Fruit fly (Drosophila melanogaster) ovary, adult (tissue): ENCODE data around the gene Grl36b.
A peak's percentile ranks its signal among the peaks of the same experiment; 100 is the strongest.

Experiments
- CG17801 ChIP-seq: fragments of 200-800 bp; optimal IDR thresholded peaks from 2 replicates; lab custom pipeline; 2019; ENCODE audit warnings: missing biosample characterization, mild to moderate bottlenecking, missing genetic modification characterization, moderate library complexity; ENCODE audit not compliant: partially characterized antibody

Grl36b gene

dm6 chr2L:18125649-18126048 is at the start of gene Grl36b:
Grl36b (minus strand) TSS chr2L:18125749.
- no peak for TF ChIP-seq CG17801 (GFP tag; lab: Kevin White, UChicago)

- no peak for TF ChIP-seq CG17801 (GFP tag; lab: Kevin White, UChicago)
These were observed 33.6 kb upstream of the Grl36b start, which contains the start of gene JMJD4 for dm6 chr2L:18159172-18159571. JMJD4 (minus strand) TSS chr2L:18159272.

- no peak for TF ChIP-seq CG17801 (GFP tag; lab: Kevin White, UChicago)
These were observed 33.1 kb upstream of the Grl36b start for dm6 chr2L:18158622-18159043.

dm6 chr2L:18155877-18156276 is 30.3 kb upstream of the Grl36b start, which contains the start of gene CG5783:
CG5783 (plus strand) TSS chr2L:18156043.
- TF ChIP-seq CG17801 (GFP tag; lab: Kevin White, UChicago): no peak

- no peak for TF ChIP-seq CG17801 (GFP tag; lab: Kevin White, UChicago)
These were observed 29.0 kb upstream of the Grl36b start, which contains the start of gene CG15155 for dm6 chr2L:18154551-18154950. CG15155 (plus strand) TSS chr2L:18154851.

dm6 chr2L:18153068-18153467 is 27.5 kb upstream of the Grl36b start, which contains the start of gene CG17681:
CG17681 (plus strand) TSS chr2L:18153123.
- peak; percentile 87 for TF ChIP-seq CG17801 (GFP tag; lab: Kevin White, UChicago)

dm6 chr2L:18152172-18152639 is 26.7 kb upstream of the Grl36b start, which contains the start of gene Socs36E:
Socs36E (minus strand) TSS chr2L:18152417.
- TF ChIP-seq CG17801 (GFP tag; lab: Kevin White, UChicago): peak; percentile 12

- TF ChIP-seq CG17801 (GFP tag; lab: Kevin White, UChicago): no peak
These were observed 26.2 kb upstream of the Grl36b start for dm6 chr2L:18151826-18152138.

dm6 chr2L:18151134-18151825 is 25.7 kb upstream of the Grl36b start:
- TF ChIP-seq CG17801 (GFP tag; lab: Kevin White, UChicago): no peak

dm6 chr2L:18150393-18151133 is 25.0 kb upstream of the Grl36b start:
- no peak for TF ChIP-seq CG17801 (GFP tag; lab: Kevin White, UChicago)

dm6 chr2L:18149903-18150302 is 24.4 kb upstream of the Grl36b start:
- no peak for TF ChIP-seq CG17801 (GFP tag; lab: Kevin White, UChicago)

dm6 chr2L:18148552-18149219 is 23.1 kb upstream of the Grl36b start:
- peak; percentile 43 for TF ChIP-seq CG17801 (GFP tag; lab: Kevin White, UChicago)

- no peak for TF ChIP-seq CG17801 (GFP tag; lab: Kevin White, UChicago)
These were observed 22.0 kb upstream of the Grl36b start for dm6 chr2L:18147511-18148072.

- no peak for TF ChIP-seq CG17801 (GFP tag; lab: Kevin White, UChicago)
These were observed 21.1 kb upstream of the Grl36b start for dm6 chr2L:18146618-18147099.

- no peak for TF ChIP-seq CG17801 (GFP tag; lab: Kevin White, UChicago)
These were observed 20.3 kb upstream of the Grl36b start for dm6 chr2L:18145826-18146225.
